Worm (Caenorhabditis elegans): Measurements from ENCODE around the gene srw-40.

The srw-40 gene

ce11 chrII:4312115-4312514, 3.8 kb downstream of the srw-40 start, which contains the start of gene plep-1:
Gene plep-1, minus strand, starts transcription at chrII:4312215.
- TF ChIP-seq nhr-25 (tag; optimal IDR thresholded peaks at IDR 0.05): no peak
- no peak for TF ChIP-seq mml-1 (tag; optimal IDR thresholded peaks at IDR 0.05)
- no peak for TF ChIP-seq zag-1 (tag; optimal IDR thresholded peaks at IDR 0.05)
- no peak for TF ChIP-seq jun-1 (tag; optimal IDR thresholded peaks at IDR 0.05)
- TF ChIP-seq elt-1 (tag; optimal IDR thresholded peaks at IDR 0.05): no peak
- TF ChIP-seq fkh-10 (GFP tag; optimal IDR thresholded peaks at IDR 0.05): no peak
- TF ChIP-seq eor-1 (tag; optimal IDR thresholded peaks at IDR 0.05): no peak
- TF ChIP-seq ceh-82 (tag; optimal IDR thresholded peaks at IDR 0.05): no peak
- TF ChIP-seq ceh-28 (tag; optimal IDR thresholded peaks at IDR 0.05): no peak
- no peak for TF ChIP-seq hmg-11 (tag; optimal IDR thresholded peaks at IDR 0.05)
- TF ChIP-seq ceh-16 (tag; optimal IDR thresholded peaks at IDR 0.05): no peak
- TF ChIP-seq nhr-12 (tag; optimal IDR thresholded peaks at IDR 0.05): no peak
- no peak for TF ChIP-seq tbx-2 (tag; optimal IDR thresholded peaks at IDR 0.05)
- no peak for TF ChIP-seq unc-62 (GFP tag; optimal IDR thresholded peaks at IDR 0.05)
- no peak for TF ChIP-seq sea-2 (GFP tag; optimal IDR thresholded peaks at IDR 0.05)
- no peak for TF ChIP-seq egl-5 (tag; optimal IDR thresholded peaks at IDR 0.05)
- TF ChIP-seq lin-39 (tag; optimal IDR thresholded peaks at IDR 0.05): no peak
- no peak for TF ChIP-seq nhr-76 (tag; optimal IDR thresholded peaks at IDR 0.05)
- no peak for TF ChIP-seq nhr-67 (tag; optimal IDR thresholded peaks at IDR 0.05)

- TF ChIP-seq nhr-77 (tag; optimal IDR thresholded peaks at IDR 0.05) (no peak), R02D3.7 (tag; optimal IDR thresholded peaks at IDR 0.05) (no peak), ceh-28 (tag; optimal IDR thresholded peaks at IDR 0.05) (no peak), fkh-10 (GFP tag; optimal IDR thresholded peaks at IDR 0.05) (no peak), nhr-11 (tag; optimal IDR thresholded peaks at IDR 0.05) (no peak)
Observed at ce11 chrII:4306921-4307630, 8.8 kb downstream of the srw-40 start, which contains the start of gene Y52E8A.3. Gene Y52E8A.3, minus strand, starts transcription at chrII:4306971.

ce11 chrII:4301307-4301706, 14.6 kb downstream of the srw-40 start, which contains the start of gene gtf-2F1:
Gene gtf-2F1, plus strand, starts transcription at chrII:4301607.
- TF ChIP-seq nhr-25 (tag; optimal IDR thresholded peaks at IDR 0.05) (no peak), ama-1 (optimal IDR thresholded peaks at IDR 0.05) (no peak), fos-1 (tag; optimal IDR thresholded peaks at IDR 0.05) (no peak)

ce11 chrII:4299227-4299703, 16.6 kb downstream of the srw-40 start, which contains the start of gene sco-1:
Gene sco-1, plus strand, starts transcription at chrII:4299653.
- TF ChIP-seq mdl-1 (tag; optimal IDR thresholded peaks at IDR 0.05) (peak; percentile 24), elt-3 (tag; optimal IDR thresholded peaks at IDR 0.05) (no peak), nhr-28 (tag; optimal IDR thresholded peaks at IDR 0.05) (peak; percentile 28), egl-5 (tag; optimal IDR thresholded peaks at IDR 0.05) (peak; percentile 96), nhr-237 (tag; optimal IDR thresholded peaks at IDR 0.05) (no peak), ceh-82 (tag; optimal IDR thresholded peaks at IDR 0.05) (peak; percentile 83), jun-1 (tag; optimal IDR thresholded peaks at IDR 0.05) (peak; percentile 85), nhr-76 (tag; optimal IDR thresholded peaks at IDR 0.05) (no peak), tbx-2 (tag; optimal IDR thresholded peaks at IDR 0.05) (peak; percentile 78), hmg-11 (tag; optimal IDR thresholded peaks at IDR 0.05) (peak; percentile 93), ceh-9 (tag; optimal IDR thresholded peaks at IDR 0.05) (no peak), ZK546.5 (tag; optimal IDR thresholded peaks at IDR 0.05) (peak; percentile 48), unc-39 (tag; optimal IDR thresholded peaks at IDR 0.05) (no peak), mml-1 (tag; optimal IDR thresholded peaks at IDR 0.05) (no peak), lsy-12 (tag; optimal IDR thresholded peaks at IDR 0.05) (peak; percentile 92), ceh-28 (tag; optimal IDR thresholded peaks at IDR 0.05) (peak; percentile 87), R02D3.7 (tag; optimal IDR thresholded peaks at IDR 0.05) (peak; percentile 100), snpc-4 (tag; optimal IDR thresholded peaks at IDR 0.05) (peak; percentile 85), sea-2 (GFP tag; optimal IDR thresholded peaks at IDR 0.05) (no peak), ztf-11 (tag; optimal IDR thresholded peaks at IDR 0.05) (no peak), lin-15B (tag; optimal IDR thresholded peaks at IDR 0.05) (peak; percentile 99), nhr-67 (tag; optimal IDR thresholded peaks at IDR 0.05) (no peak), nhr-11 (tag; optimal IDR thresholded peaks at IDR 0.05) (peak; percentile 48), aly-2 (tag; optimal IDR thresholded peaks at IDR 0.05) (peak; percentile 52), daf-12 (tag; optimal IDR thresholded peaks at IDR 0.05) (no peak), fkh-2 (tag; optimal IDR thresholded peaks at IDR 0.05) (peak; percentile 8), fkh-10 (GFP tag; optimal IDR thresholded peaks at IDR 0.05) (peak; percentile 94), lin-39 (tag; optimal IDR thresholded peaks at IDR 0.05) (peak; percentile 95), elt-1 (tag; optimal IDR thresholded peaks at IDR 0.05) (peak; percentile 7), skn-1 (tag; optimal IDR thresholded peaks at IDR 0.05) (peak; percentile 80), egl-27 (tag; optimal IDR thresholded peaks at IDR 0.05) (peak; percentile 80), elt-2 (tag; optimal IDR thresholded peaks at IDR 0.05) (peak; percentile 78), ztf-4 (tag; optimal IDR thresholded peaks at IDR 0.05) (peak; percentile 41), ceh-16 (tag; optimal IDR thresholded peaks at IDR 0.05) (peak; percentile 56), nhr-12 (tag; optimal IDR thresholded peaks at IDR 0.05) (no peak), pha-4 (tag; optimal IDR thresholded peaks at IDR 0.05) (peak; percentile 100), ama-1 (optimal IDR thresholded peaks at IDR 0.05) (peak; percentile 63), pqm-1 (tag; optimal IDR thresholded peaks at IDR 0.05) (peak; percentile 87), nhr-23 (tag; optimal IDR thresholded peaks at IDR 0.05) (peak; percentile 98)

Data from whole organism, L3 larva.